Worm (Caenorhabditis elegans): ENCODE results near the gene Y69A2AR.47.

Y69A2AR.47 gene

ce11 chrIV:2597417-2597816 is at the start of gene Y69A2AR.47:
TSS of gene Y69A2AR.47 (plus strand) at chrIV:2597717.
- TF ChIP-seq unc-62 (GFP tag; optimal IDR thresholded peaks at IDR 0.05), result no peak

ce11 chrIV:2548766-2549165 is 48.8 kb upstream of the Y69A2AR.47 start:
- no peak for TF ChIP-seq unc-62 (GFP tag; optimal IDR thresholded peaks at IDR 0.05)

- TF ChIP-seq unc-62 (GFP tag; optimal IDR thresholded peaks at IDR 0.05), result no peak
Measured at ce11 chrIV:2549542-2549941, 48.0 kb upstream of the Y69A2AR.47 start.

- TF ChIP-seq unc-62 (GFP tag; optimal IDR thresholded peaks at IDR 0.05), result no peak
Measured at ce11 chrIV:2551418-2551817, 46.1 kb upstream of the Y69A2AR.47 start, which contains the start of gene Y69A2AR.23. TSS of gene Y69A2AR.23 (minus strand) at chrIV:2551684.

- no peak for TF ChIP-seq unc-62 (GFP tag; optimal IDR thresholded peaks at IDR 0.05)
Measured at ce11 chrIV:2551838-2552237, 45.7 kb upstream of the Y69A2AR.47 start.

ce11 chrIV:2552276-2552675 is 45.2 kb upstream of the Y69A2AR.47 start:
- no peak for TF ChIP-seq unc-62 (GFP tag; optimal IDR thresholded peaks at IDR 0.05)

ce11 chrIV:2552855-2553254 is 44.7 kb upstream of the Y69A2AR.47 start:
- TF ChIP-seq unc-62 (GFP tag; optimal IDR thresholded peaks at IDR 0.05), result no peak

ce11 chrIV:2556211-2556610 is 41.3 kb upstream of the Y69A2AR.47 start:
- TF ChIP-seq unc-62 (GFP tag; optimal IDR thresholded peaks at IDR 0.05), result no peak

- TF ChIP-seq unc-62 (GFP tag; optimal IDR thresholded peaks at IDR 0.05), result no peak
Measured at ce11 chrIV:2561358-2561757, 36.2 kb upstream of the Y69A2AR.47 start, which contains the start of gene Y69A2AR.46. TSS of gene Y69A2AR.46 (plus strand) at chrIV:2561658.

- TF ChIP-seq unc-62 (GFP tag; optimal IDR thresholded peaks at IDR 0.05), result no peak
Measured at ce11 chrIV:2562071-2562470, 35.4 kb upstream of the Y69A2AR.47 start, which contains the start of gene Y69A2AR.50. TSS of gene Y69A2AR.50 (plus strand) at chrIV:2562371.

ce11 chrIV:2563969-2564368 is 33.5 kb upstream of the Y69A2AR.47 start, which contains the start of gene Y69A2AR.24:
TSS of gene Y69A2AR.24 (minus strand) at chrIV:2564069.
- TF ChIP-seq unc-62 (GFP tag; optimal IDR thresholded peaks at IDR 0.05), result no peak

- no peak for TF ChIP-seq unc-62 (GFP tag; optimal IDR thresholded peaks at IDR 0.05)
Measured at ce11 chrIV:2568267-2568666, 29.2 kb upstream of the Y69A2AR.47 start, which contains the start of the genes Y69A2AR.25 and Y69A2AR.12. TSS of gene Y69A2AR.25 (minus strand) at chrIV:2568367. TSS of gene Y69A2AR.12 (plus strand) at chrIV:2568614.

ce11 chrIV:2572107-2572506 is 25.4 kb upstream of the Y69A2AR.47 start, which contains the start of gene Y69A2AR.51:
TSS of gene Y69A2AR.51 (plus strand) at chrIV:2572407.
- TF ChIP-seq unc-62 (GFP tag; optimal IDR thresholded peaks at IDR 0.05), result no peak

ce11 chrIV:2573122-2573521 is 24.4 kb upstream of the Y69A2AR.47 start:
- TF ChIP-seq unc-62 (GFP tag; optimal IDR thresholded peaks at IDR 0.05), result no peak

- no peak for TF ChIP-seq unc-62 (GFP tag; optimal IDR thresholded peaks at IDR 0.05)
Measured at ce11 chrIV:2581483-2581882, 16.0 kb upstream of the Y69A2AR.47 start, which contains the start of gene nhr-242. TSS of gene nhr-242 (minus strand) at chrIV:2581583.

- no peak for TF ChIP-seq unc-62 (GFP tag; optimal IDR thresholded peaks at IDR 0.05)
Measured at ce11 chrIV:2599634-2600033, 2.1 kb downstream of the Y69A2AR.47 start.

- TF ChIP-seq unc-62 (GFP tag; optimal IDR thresholded peaks at IDR 0.05), result no peak
Measured at ce11 chrIV:2600841-2601240, 3.3 kb downstream of the Y69A2AR.47 start, which contains the start of gene epg-9. TSS of gene epg-9 (plus strand) at chrIV:2601141.

Data from whole organism, dauer.